Worm (Caenorhabditis elegans): Measurements from ENCODE around the gene C34C12.12.
"Not testable (repeated sequence)": the region's sequence is repeated elsewhere in the genome, so short reads cannot be mapped to it uniquely, and the experiment has no call there.

The C34C12.12 gene

DNA sequence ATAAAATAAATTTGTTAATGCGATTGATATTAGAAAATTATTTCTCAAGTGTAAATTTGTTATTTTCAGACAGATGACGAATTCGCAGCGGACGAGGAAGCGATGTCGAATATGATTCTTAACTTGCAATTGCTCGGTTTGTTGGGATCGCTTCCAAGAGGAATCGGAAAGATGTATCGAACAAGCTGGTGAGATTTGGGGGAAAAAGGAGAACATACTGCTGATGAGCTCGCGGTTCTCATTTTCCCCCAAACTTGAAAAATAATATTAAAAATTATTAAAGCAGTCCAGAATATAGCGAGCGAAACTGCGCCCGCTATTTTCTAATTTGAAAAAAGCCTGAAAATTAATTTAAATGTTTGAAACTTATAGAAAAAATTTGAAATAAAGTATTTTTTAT, 492 bp downstream of the C34C12.12 start, which contains the start of gene C34C12.2:
TSS of gene C34C12.2 (plus strand) at position 301 of the 400 bp plus-strand sequence.
- TF ChIP-seq elt-2, nhr-20, lin-39 (tag; optimal IDR thresholded peaks at IDR 0.05): not testable (repeated sequence)

DNA sequence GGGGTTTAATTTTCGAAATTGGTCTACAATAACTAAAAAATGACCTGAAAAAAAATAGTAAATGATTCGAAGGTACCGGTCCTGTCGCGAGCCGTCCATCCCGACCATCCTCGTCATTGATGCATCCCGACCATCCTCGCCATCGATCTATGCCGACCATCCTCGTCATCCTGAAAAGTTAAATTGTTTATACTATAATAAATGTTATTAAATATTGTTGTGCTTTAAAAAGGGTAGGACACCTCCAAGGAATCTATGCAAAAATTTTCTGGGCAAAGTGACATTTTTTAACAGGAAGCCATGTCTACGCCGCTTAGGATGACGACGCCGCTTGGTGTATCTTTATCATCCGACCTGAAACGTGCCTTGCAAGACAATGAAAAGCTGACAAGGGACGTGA, 1.1 kb downstream of the C34C12.12 start, which contains the start of gene C34C12.1:
TSS of gene C34C12.1 (plus strand) at position 301 of the 400 bp plus-strand sequence.
- not testable (repeated sequence) for TF ChIP-seq sup-37 (GFP tag; optimal IDR thresholded peaks at IDR 0.05); efl-1 (optimal IDR thresholded peaks at IDR 0.05); efl-1 (GFP tag; optimal IDR thresholded peaks at IDR 0.05 in 1 of 2); dpl-1 (GFP tag; optimal IDR thresholded peaks at IDR 0.05)

DNA sequence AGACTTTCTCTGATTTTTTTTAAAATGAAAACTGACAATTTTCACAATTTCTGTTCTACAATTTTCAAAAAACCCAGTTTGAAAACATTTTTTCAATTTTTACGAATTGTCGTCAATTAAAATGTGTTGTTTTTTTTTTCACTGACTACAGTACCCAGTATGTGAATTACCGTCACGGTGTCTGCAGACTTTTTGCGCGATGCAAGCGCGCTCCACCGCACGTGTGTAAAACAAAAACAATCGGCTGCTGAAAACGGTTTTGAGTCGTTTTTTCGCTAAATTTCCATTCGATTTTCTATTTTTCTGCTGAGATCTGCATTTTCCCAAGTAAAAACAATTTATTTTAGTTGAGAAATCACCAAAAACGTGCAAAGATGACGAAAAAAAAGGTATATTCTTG, 3.2 kb downstream of the C34C12.12 start:
- TF ChIP-seq lir-3 (tag; optimal IDR thresholded peaks at IDR 0.05; ENCODE audit: poor library complexity) (peak; percentile 89), nhr-28 (tag; optimal IDR thresholded peaks at IDR 0.05) (no peak), skn-1 (tag; optimal IDR thresholded peaks at IDR 0.05) (peak; percentile 86), sptf-1 (tag; optimal IDR thresholded peaks at IDR 0.05) (no peak), fos-1 (tag; optimal IDR thresholded peaks at IDR 0.05) (peak; percentile 96), F16B12.6 (tag; optimal IDR thresholded peaks at IDR 0.05) (peak; percentile 100), alr-1 (tag; optimal IDR thresholded peaks at IDR 0.05; ENCODE audit: borderline replicate concordance) (no peak), swsn-7 (tag; optimal IDR thresholded peaks at IDR 0.05) (peak; percentile 99), ztf-4 (tag; optimal IDR thresholded peaks at IDR 0.05) (peak; percentile 91), nhr-84 (tag; optimal IDR thresholded peaks at IDR 0.05) (peak; percentile 92), xbp-1 (tag; optimal IDR thresholded peaks at IDR 0.05) (peak; percentile 99), Y116A8C.19 (tag; optimal IDR thresholded peaks at IDR 0.05; ENCODE audit: borderline replicate concordance) (peak; percentile 62), nhr-71 (tag; optimal IDR thresholded peaks at IDR 0.05) (peak; percentile 99), nhr-237 (tag; optimal IDR thresholded peaks at IDR 0.05) (peak; percentile 96), lin-14 (GFP tag; optimal IDR thresholded peaks at IDR 0.05) (peak; percentile 97), C04F5.9 (tag; optimal IDR thresholded peaks at IDR 0.05) (peak; percentile 98), sup-37 (GFP tag; optimal IDR thresholded peaks at IDR 0.05) (peak; percentile 88), vab-15 (tag; optimal IDR thresholded peaks at IDR 0.05) (peak; percentile 96), aly-2 (tag; optimal IDR thresholded peaks at IDR 0.05) (peak; percentile 96), grh-1 (GFP tag; IDR thresholded peaks at IDR 0.05) (peak; percentile 97), ama-1 (optimal IDR thresholded peaks at IDR 0.05) (peak; percentile 80), efl-3 (GFP tag; optimal IDR thresholded peaks at IDR 0.05) (peak; percentile 54), unc-30 (tag; optimal IDR thresholded peaks at IDR 0.05) (no peak), fkh-4 (tag; optimal IDR thresholded peaks at IDR 0.05; ENCODE audit: borderline replicate concordance) (peak; percentile 92), nhr-77 (tag; optimal IDR thresholded peaks at IDR 0.05) (peak; percentile 99), jun-1 (tag; optimal IDR thresholded peaks at IDR 0.05) (peak; percentile 96), zip-4 (GFP tag; optimal IDR thresholded peaks at IDR 0.05) (peak; percentile 93), nhr-90 (tag; optimal IDR thresholded peaks at IDR 0.05; ENCODE audit: poor library complexity) (peak; percentile 99), nhr-19 (GFP tag; conservative IDR thresholded peaks at IDR 0.05) (peak; percentile 99), efl-1 (optimal IDR thresholded peaks at IDR 0.05) (peak; percentile 98), efl-1 (GFP tag; optimal IDR thresholded peaks at IDR 0.05 in 1 of 2) (peak; percentile 91 to 99), mab-9 (GFP tag; IDR thresholded peaks at IDR 0.05) (peak; percentile 97), blmp-1 (tag; optimal IDR thresholded peaks at IDR 0.05) (peak; percentile 77), egl-27 (tag; optimal IDR thresholded peaks at IDR 0.05) (peak; percentile 57 to 64), ets-5 (GFP tag; IDR thresholded peaks at IDR 0.05) (no peak), pag-3 (tag; optimal IDR thresholded peaks at IDR 0.05; ENCODE audit: borderline replicate concordance, insufficient read depth) (no peak), rnt-1 (tag; optimal IDR thresholded peaks at IDR 0.05) (peak; percentile 97), dpl-1 (GFP tag; optimal IDR thresholded peaks at IDR 0.05) (peak; percentile 93 to 96 (median 94)), nhr-76 (tag; optimal IDR thresholded peaks at IDR 0.05) (peak; percentile 53), ztf-11 (tag; optimal IDR thresholded peaks at IDR 0.05) (peak in 1 of 2 experiments; percentile 93), egl-13 (tag; optimal IDR thresholded peaks at IDR 0.05) (peak; percentile 98), ceh-63 (GFP tag; optimal IDR thresholded peaks at IDR 0.05) (peak; percentile 71), elt-3 (tag; optimal IDR thresholded peaks at IDR 0.05) (peak; percentile 48 to 98 (median 89)), unc-130 (tag; optimal IDR thresholded peaks at IDR 0.05) (peak; percentile 98)
